Worm (Caenorhabditis elegans): ENCODE measurements around the gene srsx-16.

The srsx-16 gene

DNA sequence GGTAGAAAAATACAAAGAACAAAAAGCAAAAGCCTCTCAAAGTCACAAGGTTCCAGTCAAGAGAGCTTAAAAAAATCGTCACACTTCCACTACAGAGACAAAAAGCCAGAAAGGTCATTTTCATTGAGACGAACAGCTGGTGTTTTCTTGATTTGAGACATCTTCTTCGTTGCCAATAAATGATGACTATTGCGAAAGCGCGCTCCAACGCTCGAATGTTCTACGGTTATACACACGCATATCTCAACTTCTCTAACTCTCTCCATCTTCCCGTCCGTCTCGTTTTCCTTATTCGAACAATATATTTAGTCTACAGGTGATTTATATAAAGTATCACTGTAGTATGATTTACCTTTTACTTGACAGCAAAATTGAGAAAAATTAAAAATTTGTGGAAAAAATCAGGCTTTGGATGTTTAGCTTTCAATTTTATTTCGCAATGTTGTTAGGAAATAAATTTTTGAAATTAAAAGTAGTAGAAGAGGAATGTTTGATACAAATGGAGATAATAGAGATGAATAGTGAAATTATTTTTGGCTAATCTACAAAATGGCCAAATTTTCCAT, 45.9 kb upstream of the srsx-16 start (continued):
- TF ChIP-seq daf-16 (GFP tag; optimal IDR thresholded peaks at IDR 0.05) (peak in 1 of 2 experiments; percentile 5), daf-16 (tag; optimal IDR thresholded peaks at IDR 0.05) (peak; percentile 15), lin-38 (GFP tag; IDR thresholded peaks at IDR 0.05) (no peak), lin-39 (tag; optimal IDR thresholded peaks at IDR 0.05) (no peak), egl-27 (tag; optimal IDR thresholded peaks at IDR 0.05) (no peak), nhr-237 (tag; optimal IDR thresholded peaks at IDR 0.05) (no peak), vab-7 (GFP tag; IDR thresholded peaks at IDR 0.05) (no peak), snpc-4 (tag; optimal IDR thresholded peaks at IDR 0.05) (no peak), unc-130 (GFP tag; optimal IDR thresholded peaks at IDR 0.05) (no peak), ZK337.2 (GFP tag; IDR thresholded peaks at IDR 0.05) (no peak), lin-13 (GFP tag; optimal IDR thresholded peaks at IDR 0.05) (peak; percentile 67), egl-43 (GFP tag; IDR thresholded peaks at IDR 0.05) (no peak), daf-12 (tag; optimal IDR thresholded peaks at IDR 0.05) (no peak), ces-1 (GFP tag; optimal IDR thresholded peaks at IDR 0.05) (no peak), unc-62 (GFP tag; optimal IDR thresholded peaks at IDR 0.05 in 1 of 2) (peak in 1 of 2 experiments; percentile 24), unc-62 (tag; optimal IDR thresholded peaks at IDR 0.05) (no peak), jun-1 (tag; optimal IDR thresholded peaks at IDR 0.05) (no peak), madf-9 (GFP tag; conservative IDR thresholded peaks at IDR 0.05) (no peak)

DNA sequence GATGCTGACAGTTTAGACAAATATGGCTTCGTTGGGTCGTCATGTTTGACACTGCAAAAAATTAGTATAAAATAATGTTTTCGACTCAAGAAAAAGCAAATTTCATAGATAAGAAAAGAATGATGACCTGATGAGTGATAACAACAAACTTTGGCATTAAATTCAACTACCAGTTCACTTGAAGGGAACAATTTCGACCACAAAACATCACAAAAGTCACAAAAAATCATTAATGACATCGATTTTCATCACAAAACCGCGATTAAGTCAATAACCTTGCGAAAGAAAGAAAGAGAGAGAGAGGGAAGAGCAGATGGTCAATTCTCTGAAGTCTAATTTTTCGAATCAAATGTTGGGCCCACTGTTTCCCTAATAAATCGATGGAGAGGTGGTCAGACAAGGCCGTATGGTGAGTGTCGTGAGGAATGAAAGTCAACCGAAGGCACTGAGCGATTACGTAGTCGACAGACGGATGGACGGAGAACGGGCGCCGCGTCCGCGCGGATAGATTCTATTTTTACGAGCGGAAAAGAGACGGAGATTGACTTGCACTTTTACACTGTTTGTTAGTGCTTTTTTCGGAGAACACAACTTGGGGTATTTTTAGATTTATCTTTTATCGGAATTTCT, 44.9 kb upstream of the srsx-16 start, which contains the start of gene bec-1:
Gene bec-1, minus strand, starts transcription at position 51 of the 630 bp plus-strand sequence.
- TF ChIP-seq dmd-6 (GFP tag; IDR thresholded peaks at IDR 0.05) = 0 out of 2 replicates have a peak, but pooled peaks have one; percentile 21
- 0 out of 2 replicates have a peak, but pooled peaks have one; percentile 10 for TF ChIP-seq hmg-1.1 (GFP tag; IDR thresholded peaks at IDR 0.05)
- TF ChIP-seq aha-1 (tag) = peak; percentile 19
- no peak for TF ChIP-seq nhr-102 (tag; optimal IDR thresholded peaks at IDR 0.05)
- peak; percentile 8 for TF ChIP-seq nhr-28 (tag; optimal IDR thresholded peaks at IDR 0.05)
- TF ChIP-seq daf-16 (GFP tag; optimal IDR thresholded peaks at IDR 0.05) = no peak
- TF ChIP-seq daf-16 (tag; optimal IDR thresholded peaks at IDR 0.05) = peak; percentile 10
- peak in 1 of 2 experiments; percentile 28 for TF ChIP-seq unc-62 (GFP tag; optimal IDR thresholded peaks at IDR 0.05 in 1 of 2)
- TF ChIP-seq unc-62 (tag; optimal IDR thresholded peaks at IDR 0.05) = no peak
- TF ChIP-seq hlh-11 (tag; optimal IDR thresholded peaks at IDR 0.05) = peak; percentile 31
- TF ChIP-seq madf-9 (GFP tag; conservative IDR thresholded peaks at IDR 0.05) = 0 out of 2 replicates have a peak, but pooled peaks have one; percentile 9
- no peak for TF ChIP-seq dve-1 (tag; optimal IDR thresholded peaks at IDR 0.05; ENCODE audit: insufficient read depth)
- no peak for TF ChIP-seq nhr-11 (tag; optimal IDR thresholded peaks at IDR 0.05)
- peak; percentile 40 for TF ChIP-seq mxl-3 (GFP tag; optimal IDR thresholded peaks at IDR 0.05)

DNA sequence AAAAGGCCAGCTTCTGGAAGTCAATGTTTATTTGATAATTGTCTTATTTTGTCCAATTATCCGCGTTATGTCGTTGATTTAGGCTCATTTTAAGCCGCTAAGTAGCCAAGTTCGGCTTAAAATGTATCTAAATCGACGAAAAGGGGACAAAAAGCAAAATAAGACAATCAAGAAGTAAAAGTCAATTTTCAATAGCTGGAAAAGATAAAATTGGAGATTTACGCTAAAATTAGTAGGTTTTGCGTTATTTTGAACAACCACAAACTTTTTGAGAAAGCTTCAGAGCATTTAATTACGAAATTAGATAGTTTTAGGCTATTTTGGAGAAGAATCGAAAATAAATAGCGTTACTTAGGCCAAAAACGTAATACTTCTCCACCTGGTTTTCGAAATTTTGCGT, 43.3 kb upstream of the srsx-16 start:
- TF ChIP-seq aha-1 (tag) (peak; percentile 94), daf-16 (GFP tag; optimal IDR thresholded peaks at IDR 0.05) (no peak), daf-16 (tag; optimal IDR thresholded peaks at IDR 0.05) (peak; percentile 1), rbr-2 (tag; optimal IDR thresholded peaks at IDR 0.05) (no peak), ctbp-1 (GFP tag; IDR thresholded peaks at IDR 0.05) (no peak), R02D3.7 (tag; optimal IDR thresholded peaks at IDR 0.05) (no peak), ZK546.5 (tag; optimal IDR thresholded peaks at IDR 0.05) (no peak), snpc-4 (tag; optimal IDR thresholded peaks at IDR 0.05) (no peak)

DNA sequence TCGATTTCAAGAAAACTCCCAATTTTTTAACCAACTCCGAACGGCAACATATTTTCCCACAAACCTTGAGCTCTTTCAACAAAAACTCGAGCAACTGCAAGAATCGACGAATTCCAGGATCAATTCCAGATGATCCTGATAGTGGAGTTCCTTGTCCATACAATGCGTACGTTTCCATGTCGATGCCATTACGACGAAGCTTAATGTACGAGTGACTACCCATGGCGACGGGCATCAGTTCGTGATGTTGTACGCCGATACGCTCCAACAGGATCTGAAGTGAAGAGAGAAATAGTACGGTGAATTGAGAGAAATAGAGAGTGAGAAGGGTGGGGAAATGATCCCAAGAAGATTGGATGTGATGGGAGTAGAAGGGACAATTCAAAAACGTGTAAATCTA, 42.5 kb upstream of the srsx-16 start:
- TF ChIP-seq unc-62 (GFP tag; optimal IDR thresholded peaks at IDR 0.05 in 1 of 2) (peak in 1 of 2 experiments; percentile 72), unc-62 (tag; optimal IDR thresholded peaks at IDR 0.05) (no peak), nhr-11 (tag; optimal IDR thresholded peaks at IDR 0.05) (no peak), aha-1 (tag) (peak; percentile 85)

DNA sequence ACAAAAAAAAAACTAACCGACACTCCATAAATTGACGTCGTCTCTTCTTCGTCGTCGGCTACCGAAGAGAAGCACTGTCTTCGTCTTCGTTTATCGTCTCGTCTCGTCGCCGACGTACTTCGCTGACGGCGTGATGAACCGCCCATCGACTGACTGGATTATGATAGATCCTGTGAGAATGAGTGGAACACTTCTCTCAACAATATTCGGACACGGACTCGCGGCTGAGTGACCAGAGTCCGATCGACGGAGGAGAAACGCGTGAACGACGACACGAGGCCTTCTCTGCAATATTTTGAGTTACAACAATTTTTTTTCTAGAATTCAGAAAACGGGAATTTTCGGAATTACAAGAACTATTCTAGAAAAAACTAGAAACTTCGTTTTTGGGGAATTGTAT, 40.7 kb upstream of the srsx-16 start, which contains the start of gene skn-1:
Gene skn-1, minus strand, starts transcription at position 146 of the 400 bp plus-strand sequence.
- TF ChIP-seq lin-39 (tag; optimal IDR thresholded peaks at IDR 0.05) = no peak
- no peak for TF ChIP-seq daf-19 (GFP tag; conservative IDR thresholded peaks at IDR 0.05)
- TF ChIP-seq T26A8.4 (GFP tag; IDR thresholded peaks at IDR 0.05) = 0 out of 2 replicates have a peak, but pooled peaks have one; percentile 12
- TF ChIP-seq nhr-42 (GFP tag; IDR thresholded peaks at IDR 0.05) = 0 out of 2 replicates have a peak, but pooled peaks have one; percentile 14
- no peak for TF ChIP-seq D1046.2 (GFP tag; IDR thresholded peaks at IDR 0.05)
- no peak for TF ChIP-seq dpl-1 (GFP tag; optimal IDR thresholded peaks at IDR 0.05)
- TF ChIP-seq duxl-1 (tag; optimal IDR thresholded peaks at IDR 0.05; ENCODE audit: poor library complexity) = peak; percentile 27
- peak; percentile 9 for TF ChIP-seq hlh-30 (tag; optimal IDR thresholded peaks at IDR 0.05; ENCODE audit: insufficient read depth)
- no peak for TF ChIP-seq nhr-76 (tag; optimal IDR thresholded peaks at IDR 0.05)

Measured in whole organism, L4 larva.